Fruit fly (Drosophila melanogaster) whole organism, embryonic: Measurements from ENCODE around the gene mu2.

Experiments used
- Asciz ChIP-seq: fragments of 200-800 bp; sonication (Bioruptor generic); optimal IDR thresholded peaks from 2 replicates; lab custom pipeline; 2017; ENCODE audit warnings: missing biosample characterization, mild to moderate bottlenecking, missing genetic modification characterization, missing genetic modification reagents
- CG10209 ChIP-seq: fragments of 200-800 bp; sonication (Bioruptor generic); optimal IDR thresholded peaks from 3 replicates; lab custom pipeline; 2017; ENCODE audit warnings: missing biosample characterization, mild to moderate bottlenecking, missing genetic modification characterization, missing genetic modification reagents
- CG10267 ChIP-seq: fragments of 200-800 bp; sonication (Bioruptor generic); optimal IDR thresholded peaks from 2 replicates; lab custom pipeline; 2018; ENCODE audit warnings: missing biosample characterization, mild to moderate bottlenecking, missing genetic modification characterization, moderate library complexity
- CG10366 ChIP-seq: fragments of 200-800 bp; sonication (Bioruptor generic); IDR thresholded peaks from 2 replicates; pipeline ENCODE4 v1.3.6; 2022; ENCODE audit warnings: missing biosample characterization, missing genetic modification characterization
- CG11247 ChIP-seq: fragments of 200-800 bp; sonication (Bioruptor generic); IDR thresholded peaks from 2 replicates; pipeline ENCODE4 v1.3.6; 2022; ENCODE audit warnings: missing biosample characterization, missing genetic modification characterization
- CG11560 ChIP-seq: fragments of 200-800 bp; sonication (Bioruptor generic); IDR thresholded peaks from 3 replicates; pipeline ENCODE4 v1.3.6; 2022; ENCODE audit warnings: missing biosample characterization, missing genetic modification characterization
- CG11695 ChIP-seq: fragments of 200-800 bp; sonication (Bioruptor generic); IDR thresholded peaks from 3 replicates; pipeline ENCODE4 v1.3.6; 2022; ENCODE audit warnings: missing biosample characterization, missing genetic modification characterization
- CG11696 ChIP-seq: fragments of 200-800 bp; sonication (Bioruptor generic); IDR thresholded peaks from 2 replicates; pipeline ENCODE4 v1.3.6; 2022; ENCODE audit warnings: missing biosample characterization, missing genetic modification characterization
- CG12071 ChIP-seq: fragments of 200-800 bp; sonication (Bioruptor generic); optimal IDR thresholded peaks from 3 replicates; lab custom pipeline; 2018; ENCODE audit warnings: missing biosample characterization, mild to moderate bottlenecking, missing genetic modification characterization
- CG12769 ChIP-seq: fragments of 200-800 bp; sonication (Bioruptor generic); optimal IDR thresholded peaks from 2 replicates; lab custom pipeline; 2019; ENCODE audit warnings: missing biosample characterization, mild to moderate bottlenecking, missing genetic modification characterization, moderate library complexity
- CG13624 ChIP-seq: fragments of 200-800 bp; sonication (Bioruptor generic); optimal IDR thresholded peaks from 2 replicates; lab custom pipeline; 2016; ENCODE audit warnings: missing biosample characterization, missing genetic modification characterization
- CG14014 ChIP-seq: fragments of 200-800 bp; sonication (Bioruptor generic); IDR thresholded peaks from 2 replicates; pipeline ENCODE4 v1.3.6; 2022; ENCODE audit warnings: missing biosample characterization, missing genetic modification characterization
- CG14965 ChIP-seq: fragments of 200-800 bp; sonication (Bioruptor generic); optimal IDR thresholded peaks from 2 replicates; lab custom pipeline; 2016; ENCODE audit warnings: missing biosample characterization, missing genetic modification characterization, borderline replicate concordance
- CG15269 ChIP-seq: fragments of 200-800 bp; sonication (Bioruptor generic); optimal IDR thresholded peaks from 2 replicates; lab custom pipeline; 2018; ENCODE audit warnings: missing biosample characterization, mild to moderate bottlenecking, missing genetic modification characterization, moderate library complexity
- CG1792 ChIP-seq: fragments of 200-800 bp; sonication (Bioruptor generic); optimal IDR thresholded peaks from 2 replicates; lab custom pipeline; 2016; ENCODE audit warnings: missing biosample characterization, missing genetic modification characterization
- CG2129 ChIP-seq: fragments of 200-800 bp; sonication (Bioruptor generic); IDR thresholded peaks from 2 replicates; pipeline ENCODE4 v1.3.6; 2022; ENCODE audit warnings: missing biosample characterization, missing genetic modification characterization; ENCODE audit not compliant: partially characterized antibody
- CG33557 ChIP-seq: fragments of 200-800 bp; sonication (Bioruptor generic); optimal IDR thresholded peaks from 2 replicates; lab custom pipeline; 2019; ENCODE audit warnings: missing biosample characterization, mild to moderate bottlenecking, missing genetic modification characterization, moderate library complexity
- CG4820 ChIP-seq: fragments of 200-800 bp; sonication (Bioruptor generic); optimal IDR thresholded peaks from 3 replicates; lab custom pipeline; 2016; ENCODE audit warnings: missing biosample characterization, missing genetic modification characterization
- CTCF ChIP-seq: fragments of 200-800 bp; sonication (Bioruptor generic); optimal IDR thresholded peaks from 2 replicates; lab custom pipeline; 2017; ENCODE audit warnings: missing biosample characterization, mild to moderate bottlenecking, missing genetic modification characterization, moderate library complexity
- Elba2 ChIP-seq: fragments of 200-800 bp; sonication (Bioruptor generic); optimal IDR thresholded peaks from 3 replicates; lab custom pipeline; 2016; ENCODE audit warnings: missing biosample characterization, missing genetic modification characterization
- Gsc ChIP-seq: fragments of 200-800 bp; sonication (Bioruptor generic); IDR thresholded peaks from 2 replicates; pipeline ENCODE4 v1.3.6; 2022; ENCODE audit warnings: missing biosample characterization, missing genetic modification characterization
- HLH54F ChIP-seq: fragments of 200-800 bp; sonication (Bioruptor generic); optimal IDR thresholded peaks from 3 replicates; lab custom pipeline; 2016; ENCODE audit warnings: missing biosample characterization, missing genetic modification characterization
- HmgZ ChIP-seq: fragments of 200-800 bp; sonication (Bioruptor generic); optimal IDR thresholded peaks from 2 replicates; lab custom pipeline; 2018; ENCODE audit warnings: missing biosample characterization, mild to moderate bottlenecking, missing genetic modification characterization
- Hr78 ChIP-seq, 2 experiments: fragments of 200-800 bp in 1 of 2; fragments of >200 bp in 1 of 2; sonication (Bioruptor generic) in 1 of 2; optimal IDR thresholded peaks; 2 replicates each; lab custom pipeline; 2017 to 2019; ENCODE audit warnings: missing biosample characterization in 2 of 2, missing genetic modification characterization in 2 of 2, mild to moderate bottlenecking in 1 of 2, moderate library complexity in 1 of 2
- Kr ChIP-seq: fragments of 200-800 bp; sonication (Bioruptor generic); optimal IDR thresholded peaks from 2 replicates; lab custom pipeline; 2017; ENCODE audit warnings: missing biosample characterization, mild to moderate bottlenecking, missing genetic modification characterization
- NK7.1 ChIP-seq: fragments of 200-800 bp; sonication (Bioruptor generic); optimal IDR thresholded peaks from 3 replicates; lab custom pipeline; 2016; ENCODE audit warnings: missing biosample characterization, missing genetic modification characterization
- Nf-YA ChIP-seq: fragments of 200-800 bp; sonication (Bioruptor generic); IDR thresholded peaks from 2 replicates; pipeline ENCODE4 v1.3.6; 2022; ENCODE audit warnings: missing biosample characterization, missing genetic modification characterization
- NfI ChIP-seq: fragments of 200-800 bp; sonication (Bioruptor generic); optimal IDR thresholded peaks from 3 replicates; lab custom pipeline; 2018; ENCODE audit warnings: missing biosample characterization, mild to moderate bottlenecking, missing genetic modification characterization, moderate library complexity
- PHDP ChIP-seq: fragments of 200-800 bp; sonication (Bioruptor generic); optimal IDR thresholded peaks from 3 replicates; lab custom pipeline; 2018; ENCODE audit warnings: missing biosample characterization, mild to moderate bottlenecking, missing genetic modification characterization, moderate library complexity
- Pdp1 ChIP-seq, 2 experiments: fragments of 200-800 bp; sonication (Bioruptor generic); optimal IDR thresholded peaks; 3 replicates each; lab custom pipeline; 2016; ENCODE audit warnings: missing biosample characterization in 2 of 2, missing genetic modification characterization in 2 of 2, mild to moderate bottlenecking in 1 of 2, moderate library complexity in 1 of 2
- Stat92E ChIP-seq, 3 experiments: fragments of >200 bp in 2 of 3; fragments of 200-800 bp in 1 of 3; sonication (Bioruptor generic) in 1 of 3; optimal IDR thresholded peaks; 2 replicates each; lab custom pipeline; 2017 to 2019; ENCODE audit warnings: missing biosample characterization in 3 of 3, missing genetic modification characterization in 3 of 3, mild to moderate bottlenecking in 1 of 3, moderate library complexity in 1 of 3
- Xbp1 ChIP-seq: fragments of 200-800 bp; sonication (Bioruptor generic); optimal IDR thresholded peaks from 3 replicates; lab custom pipeline; 2016; ENCODE audit warnings: missing biosample characterization, mild to moderate bottlenecking, missing genetic modification characterization
- abd-A ChIP-seq: fragments of 200-800 bp; sonication (Bioruptor generic); optimal IDR thresholded peaks from 3 replicates; lab custom pipeline; 2019; ENCODE audit warnings: missing biosample characterization, mild to moderate bottlenecking, missing genetic modification characterization, moderate library complexity
- bowl ChIP-seq: fragments of 200-800 bp; sonication (Bioruptor generic); IDR thresholded peaks from 2 replicates; pipeline ENCODE4 v1.3.6; 2022; ENCODE audit warnings: missing biosample characterization, missing genetic modification characterization
- disco-r ChIP-seq: fragments of 200-800 bp; sonication (Bioruptor generic); optimal IDR thresholded peaks from 2 replicates; lab custom pipeline; 2016; ENCODE audit warnings: missing biosample characterization, missing genetic modification characterization
- grau ChIP-seq: fragments of 200-800 bp; optimal IDR thresholded peaks from 3 replicates; lab custom pipeline; 2019; ENCODE audit warnings: missing biosample characterization, mild to moderate bottlenecking, missing genetic modification characterization, moderate library complexity
- grn ChIP-seq: fragments of 200-800 bp; sonication (Bioruptor generic); optimal IDR thresholded peaks from 3 replicates; lab custom pipeline; 2017; ENCODE audit warnings: missing biosample characterization, missing genetic modification characterization
- h ChIP-seq: fragments of >200 bp; optimal IDR thresholded peaks from 2 replicates; lab custom pipeline; 2017
- hkb ChIP-seq, 2 experiments: fragments of 200-800 bp in 1 of 2; fragments of >200 bp in 1 of 2; sonication (Bioruptor generic) in 1 of 2; IDR thresholded peaks in 1 of 2; optimal IDR thresholded peaks in 1 of 2; 2 replicates each; pipeline versions ENCODE4 v1.3.6 to Lab custom; 2017 to 2022; ENCODE audit warnings: missing biosample characterization in 1 of 2, missing genetic modification characterization in 1 of 2
- jigr1 ChIP-seq: fragments of 200-800 bp; sonication (Bioruptor generic); IDR thresholded peaks from 3 replicates; pipeline ENCODE4 v1.3.6; 2022; ENCODE audit warnings: missing biosample characterization, missing genetic modification characterization
- nerfin-2 ChIP-seq: fragments of 200-800 bp; sonication (Bioruptor generic); IDR thresholded peaks from 2 replicates; pipeline ENCODE4 v1.3.6; 2022; ENCODE audit warnings: missing biosample characterization, missing genetic modification characterization; ENCODE audit not compliant: partially characterized antibody
- onecut ChIP-seq: fragments of 200-800 bp; sonication (Bioruptor generic); IDR thresholded peaks from 2 replicates; pipeline ENCODE4 v1.3.6; 2022; ENCODE audit warnings: missing biosample characterization, missing genetic modification characterization
- pnt ChIP-seq: fragments of 200-800 bp; sonication (Bioruptor generic); optimal IDR thresholded peaks from 3 replicates; lab custom pipeline; 2016; ENCODE audit warnings: missing biosample characterization, missing genetic modification characterization
- sd ChIP-seq: fragments of 200-800 bp; sonication (Bioruptor generic); optimal IDR thresholded peaks from 3 replicates; lab custom pipeline; 2018; ENCODE audit warnings: missing biosample characterization, mild to moderate bottlenecking, missing genetic modification characterization, moderate library complexity
- sens ChIP-seq: fragments of 200-800 bp; sonication (Bioruptor generic); peaks from one replicate; lab custom pipeline; 2016; ENCODE audit warnings: missing biosample characterization, missing genetic modification characterization
- tx ChIP-seq: fragments of 200-800 bp; sonication (Bioruptor generic); optimal IDR thresholded peaks from 2 replicates; lab custom pipeline; 2016; ENCODE audit warnings: missing biosample characterization, missing genetic modification characterization
- unpg ChIP-seq: fragments of 200-800 bp; sonication (Bioruptor generic); optimal IDR thresholded peaks from 3 replicates; lab custom pipeline; 2018; ENCODE audit warnings: missing biosample characterization, mild to moderate bottlenecking, missing genetic modification characterization, moderate library complexity
- vvl ChIP-seq: fragments of 200-800 bp; sonication (Bioruptor generic); IDR thresholded peaks from 2 replicates; pipeline ENCODE4 v1.3.6; 2022; ENCODE audit warnings: missing biosample characterization, missing genetic modification characterization
- yki ChIP-seq: fragments of >200 bp; optimal IDR thresholded peaks from 3 replicates; lab custom pipeline; 2018
- z ChIP-seq: fragments of 200-800 bp; sonication (Bioruptor generic); IDR thresholded peaks from 3 replicates; pipeline ENCODE4 v1.3.6; 2022; ENCODE audit warnings: missing biosample characterization, missing genetic modification characterization

Gene mu2

DNA sequence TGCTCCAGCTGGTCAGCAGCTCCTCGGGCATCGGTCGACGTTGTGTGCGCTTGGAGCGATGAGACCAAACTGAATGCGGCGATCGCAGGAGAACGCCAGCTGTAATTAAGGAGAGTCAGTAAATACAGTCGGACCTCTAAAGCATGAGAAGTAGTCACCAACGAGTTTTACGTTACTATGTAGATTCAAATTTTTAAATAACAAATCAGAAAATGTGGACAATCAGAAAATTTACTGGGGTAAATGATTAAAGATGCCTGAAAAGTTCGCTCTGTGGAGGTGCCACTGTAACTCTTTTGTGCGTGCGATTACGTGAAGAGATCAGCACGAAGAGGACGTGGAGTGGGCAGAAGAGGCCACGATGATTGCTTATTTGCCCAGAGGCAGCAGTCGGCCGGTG, 15.7 kb upstream of the mu2 start, which contains the start of gene SCOT (continued):
- TF ChIP-seq Gsc (GFP tag; lab: Robert Waterston, UW) = peak; percentile 45; the same call in 1 of the 2 replicates
- peak in 1 of 2 experiments; percentile 48 for TF ChIP-seq Pdp1 (GFP tag; optimal IDR thresholded peaks at IDR 0.05; lab: Kevin White, UChicago)
- no peak for TF ChIP-seq Hr78 (GFP tag; optimal IDR thresholded peaks at IDR 0.05; lab: Kevin White, UChicago)
- TF ChIP-seq unpg (GFP tag; lab: Kevin White, UChicago) = no peak
- TF ChIP-seq grn (GFP tag; lab: Kevin White, UChicago) = no peak
- TF ChIP-seq bowl (GFP tag; lab: Robert Waterston, UW) = peak; percentile 66
- no peak for TF ChIP-seq abd-A (tag; lab: Kevin White, UChicago)
- peak; percentile 95 for TF ChIP-seq grau (tag; lab: Kevin White, UChicago)
- peak; percentile 67; the same call in 1 of the 3 replicates for TF ChIP-seq CG11695 (GFP tag; lab: Robert Waterston, UW)
- TF ChIP-seq z (GFP tag; lab: Robert Waterston, UW) = no peak
- TF ChIP-seq h (lab: Kevin White, UChicago) = no peak
- TF ChIP-seq disco-r (GFP tag; lab: Kevin White, UChicago) = peak; percentile 19
- no peak for TF ChIP-seq PHDP (tag; lab: Kevin White, UChicago)
- peak; percentile 76 for TF ChIP-seq CG14014 (GFP tag; lab: Robert Waterston, UW)
- no peak for TF ChIP-seq CG15269 (tag; lab: Kevin White, UChicago)
- TF ChIP-seq CG13624 (GFP tag; lab: Kevin White, UChicago) = no peak
- peak; percentile 31 for TF ChIP-seq Asciz (GFP tag; lab: Kevin White, UChicago)
- TF ChIP-seq CG14965 = no peak
- peak; percentile 66; the same call in 2 of the 3 replicates for TF ChIP-seq CG11560 (tag; lab: Robert Waterston, UW)
- peak; percentile 3 for TF ChIP-seq NK7.1 (GFP tag; lab: Kevin White, UChicago)
- no peak for TF ChIP-seq CG10267 (tag; lab: Kevin White, UChicago)
- no peak for TF ChIP-seq CTCF
- TF ChIP-seq sens (GFP tag; lab: Kevin White, UChicago) = peak; percentile 97
- TF ChIP-seq sd = no peak
- peak; percentile 18 for TF ChIP-seq pnt
- TF ChIP-seq, all 482 proteins: peak for 221

dm6 chr3L:1940843-1941418, 6.3 kb downstream of the mu2 start, which contains the start of gene Mfap1:
Gene Mfap1 (plus strand): TSS chr3L:1941068.
- TF ChIP-seq Stat92E (GFP tag; optimal IDR thresholded peaks at IDR 0.05; lab: Kevin White, UChicago) (no peak), onecut (peak; percentile 99), CG1792 (GFP tag; lab: Kevin White, UChicago) (no peak), hkb (optimal IDR thresholded peaks at IDR 0.05; lab: Kevin White, UChicago) (no peak), hkb (GFP tag; IDR thresholded peaks at IDR 0.05; lab: Robert Waterston, UW) (no peak), nerfin-2 (no peak), HLH54F (GFP tag; lab: Kevin White, UChicago) (no peak), CG12071 (GFP tag; lab: Kevin White, UChicago) (no peak), CG14965 (no peak), CG11247 (no peak), CG12769 (tag; lab: Kevin White, UChicago) (no peak), NfI (GFP tag; lab: Kevin White, UChicago) (no peak), Elba2 (GFP tag; lab: Kevin White, UChicago) (no peak), Xbp1 (GFP tag; lab: Kevin White, UChicago) (no peak), CG10209 (no peak), HmgZ (tag; lab: Kevin White, UChicago) (no peak), CG10366 (GFP tag; lab: Robert Waterston, UW) (no peak), yki (lab: Kevin White, UChicago) (no peak), jigr1 (no peak), CG4820 (peak; percentile 4), Nf-YA (GFP tag; lab: Robert Waterston, UW) (no peak), Kr (GFP tag; lab: Kevin White, UChicago) (no peak), tx (GFP tag; lab: Kevin White, UChicago) (no peak), CG2129 (peak; percentile 35; the same call in 1 of the 2 replicates), CG11696 (GFP tag; lab: Robert Waterston, UW) (no peak), vvl (GFP tag; lab: Robert Waterston, UW) (0 out of 2 replicates have a peak, but pooled peaks have one; percentile 28), CG33557 (GFP tag; lab: Kevin White, UChicago) (no peak)
